Worm (Caenorhabditis elegans): ENCODE measurements around the gene W04E12.2.

- TF ChIP-seq nhr-11 (tag; optimal IDR thresholded peaks at IDR 0.05): no peak
- TF ChIP-seq F13H6.1 (tag; optimal IDR thresholded peaks at IDR 0.05): no peak
- no peak for TF ChIP-seq fos-1 (tag; optimal IDR thresholded peaks at IDR 0.05)
- no peak for TF ChIP-seq ztf-11 (tag; optimal IDR thresholded peaks at IDR 0.05)
- no peak for TF ChIP-seq zag-1 (tag; optimal IDR thresholded peaks at IDR 0.05)
- TF ChIP-seq unc-39 (tag; optimal IDR thresholded peaks at IDR 0.05): no peak
- TF ChIP-seq elt-3 (tag; optimal IDR thresholded peaks at IDR 0.05): no peak
- no peak for TF ChIP-seq snpc-4 (tag; optimal IDR thresholded peaks at IDR 0.05)
- TF ChIP-seq ztf-4 (tag; optimal IDR thresholded peaks at IDR 0.05): no peak
- no peak for TF ChIP-seq nhr-6 (tag; optimal IDR thresholded peaks at IDR 0.05)
- no peak for TF ChIP-seq C34F6.9 (tag; optimal IDR thresholded peaks at IDR 0.05)
Measured at ce11 chrV:19715419-19715818, 25.5 kb downstream of the W04E12.2 start, which contains the start of gene Y43F8C.16.
